Worm (Caenorhabditis elegans): ENCODE results near the gene K08F8.15.

The K08F8.15 gene

DNA sequence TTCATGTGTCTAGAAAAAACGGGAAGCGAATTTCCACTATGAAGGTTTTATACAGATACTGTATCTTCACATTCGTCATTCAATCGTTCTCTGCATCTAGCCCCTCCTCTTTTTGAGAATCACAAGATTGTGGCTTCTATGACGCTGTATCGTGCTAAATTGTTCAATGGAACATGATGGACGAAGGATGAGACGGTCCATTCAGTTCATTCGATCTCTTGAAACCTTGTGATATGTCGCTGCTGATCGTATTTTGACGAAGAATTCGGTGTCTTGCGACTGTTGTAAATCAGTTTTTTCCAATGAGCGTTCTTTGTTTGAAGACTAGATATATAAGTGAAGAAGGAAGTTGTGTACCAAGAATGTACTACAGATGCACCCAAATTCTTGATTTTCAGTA, 47.0 kb downstream of the K08F8.15 start:
- TF ChIP-seq him-1 (tag; optimal IDR thresholded peaks at IDR 0.05): no peak

DNA sequence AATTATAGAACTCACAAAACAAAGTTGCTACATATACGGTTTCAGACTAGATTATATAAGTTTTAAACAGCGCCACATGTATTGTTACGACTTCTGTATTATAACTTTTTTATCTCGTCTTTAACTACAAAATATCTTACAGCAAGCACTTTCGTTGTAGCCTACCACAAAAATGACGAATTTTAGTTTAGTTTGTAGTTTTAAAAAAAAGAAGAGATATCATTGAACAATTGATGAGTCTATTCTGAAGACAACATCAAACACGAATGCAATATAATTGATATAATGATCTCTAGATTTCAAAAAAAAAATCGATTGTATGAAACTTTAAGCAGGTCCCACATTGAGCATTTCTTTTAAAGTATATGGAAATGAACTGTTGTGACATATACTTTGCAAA, 47.6 kb downstream of the K08F8.15 start:
- TF ChIP-seq him-1 (tag; optimal IDR thresholded peaks at IDR 0.05) (no peak), W03F9.2 (tag; optimal IDR thresholded peaks at IDR 0.05) (no peak), dao-5 (tag; optimal IDR thresholded peaks at IDR 0.05) (no peak)
